Worm (Caenorhabditis elegans) whole organism, young adult: ENCODE measurements around the gene gbf-1.

Source experiments
- B0261.1 ChIP-seq: sonication (generic microtip); optimal IDR thresholded peaks from 2 replicates; lab custom pipeline; 2016; ENCODE audit warnings: mild to moderate bottlenecking, missing genetic modification characterization, moderate library complexity, missing compliant biosample characterization
- C17E4.6 ChIP-seq: fragments of 200-800 bp; sonication (Bioruptor generic); IDR thresholded peaks from 2 replicates; pipeline ENCODE4 v1.3.6; 2022; ENCODE audit warnings: missing genetic modification reagents, missing genetic modification characterization, missing compliant biosample characterization
- D2030.7 ChIP-seq: fragments of 200-800 bp; sonication (Bioruptor generic); IDR thresholded peaks from 2 replicates; pipeline ENCODE4 v1.3.6; 2022; ENCODE audit warnings: missing genetic modification reagents, missing genetic modification characterization, missing compliant biosample characterization
- F23B12.7 ChIP-seq: sonication (generic microtip); optimal IDR thresholded peaks from 2 replicates; lab custom pipeline; 2017; ENCODE audit warnings: missing genetic modification characterization, mild to moderate bottlenecking, missing compliant biosample characterization, antibody characterized with exemption, moderate library complexity; ENCODE audit not compliant: insufficient read depth
- F39B2.1 ChIP-seq: fragments of 200-800 bp; sonication (Bioruptor generic); IDR thresholded peaks from 2 replicates; pipeline ENCODE4 v1.3.6; 2022; ENCODE audit warnings: missing genetic modification reagents, missing genetic modification characterization, missing compliant biosample characterization
- K11D2.4 ChIP-seq: fragments of 200-800 bp; sonication (Bioruptor generic); IDR thresholded peaks from 2 replicates; pipeline ENCODE4 v1.3.6; 2022; ENCODE audit warnings: missing genetic modification reagents, missing genetic modification characterization, missing compliant biosample characterization
- T26A5.8 ChIP-seq: sonication (generic microtip); optimal IDR thresholded peaks from 2 replicates; lab custom pipeline; 2016; ENCODE audit warnings: missing genetic modification characterization, missing compliant biosample characterization
- Y56A3A.18 ChIP-seq: fragments of 200-800 bp; sonication (Bioruptor generic); IDR thresholded peaks from 2 replicates; pipeline ENCODE4 v1.3.6; 2022; ENCODE audit warnings: missing genetic modification reagents, missing genetic modification characterization, missing compliant biosample characterization
- Y79H2A.3 ChIP-seq: fragments of 200-800 bp; sonication (Bioruptor generic); conservative IDR thresholded peaks from 2 replicates; pipeline ENCODE4 v1.3.6; 2022; ENCODE audit warnings: missing genetic modification reagents, missing genetic modification characterization, missing compliant biosample characterization
- Y95B8A.8 ChIP-seq: fragments of 200-800 bp; sonication (Bioruptor generic); IDR thresholded peaks from 2 replicates; pipeline ENCODE4 v1.3.6; 2022; ENCODE audit warnings: missing genetic modification reagents, missing genetic modification characterization, missing compliant biosample characterization
- ama-1 ChIP-seq, 3 experiments: fragments of 150-350 bp in 1 of 3; sonication (generic microtip) in 2 of 3; optimal IDR thresholded peaks; 2 replicates each; lab custom pipeline; 2014 to 2018; ENCODE audit warnings: missing biosample characterization in 2 of 3, missing genetic modification characterization in 2 of 3, missing genetic modification reagents in 2 of 3
- aptf-2 ChIP-seq: fragments of 200-800 bp; sonication (Bioruptor generic); conservative IDR thresholded peaks from 2 replicates; pipeline ENCODE4 v1.3.6; 2022; ENCODE audit warnings: missing genetic modification reagents, missing genetic modification characterization, missing compliant biosample characterization
- aptf-3 ChIP-seq: fragments of 200-800 bp; sonication (Bioruptor generic); IDR thresholded peaks from 2 replicates; pipeline ENCODE4 v1.3.6; 2022; ENCODE audit warnings: missing genetic modification characterization, missing compliant biosample characterization
- bed-2 ChIP-seq: fragments of 200-800 bp; sonication (Bioruptor generic); IDR thresholded peaks from 2 replicates; pipeline ENCODE4 v1.3.6; 2022; ENCODE audit warnings: missing genetic modification reagents, missing genetic modification characterization, missing compliant biosample characterization
- ceh-40 ChIP-seq: fragments of 200-800 bp; sonication (Bioruptor generic); IDR thresholded peaks from 2 replicates; pipeline ENCODE4 v1.3.6; 2022; ENCODE audit warnings: missing genetic modification characterization, missing compliant biosample characterization
- ceh-91 ChIP-seq: fragments of 200-800 bp; sonication (Bioruptor generic); IDR thresholded peaks from 2 replicates; pipeline ENCODE4 v1.3.6; 2022; ENCODE audit warnings: missing genetic modification reagents, missing genetic modification characterization, missing compliant biosample characterization
- dox-1 ChIP-seq: fragments of 200-800 bp; sonication (Bioruptor generic); IDR thresholded peaks from 2 replicates; pipeline ENCODE4 v1.3.6; 2022; ENCODE audit warnings: missing genetic modification reagents, missing genetic modification characterization, missing compliant biosample characterization
- dpff-1 ChIP-seq: sonication (generic microtip); optimal IDR thresholded peaks from 2 replicates; lab custom pipeline; 2017; ENCODE audit warnings: mild to moderate bottlenecking, missing genetic modification characterization, missing compliant biosample characterization
- egrh-3 ChIP-seq: fragments of 200-800 bp; sonication (Bioruptor generic); IDR thresholded peaks from 2 replicates; pipeline ENCODE4 v1.3.6; 2022; ENCODE audit warnings: missing genetic modification reagents, missing genetic modification characterization, missing compliant biosample characterization
- fkh-3 ChIP-seq: sonication (generic microtip); optimal IDR thresholded peaks from 2 replicates; lab custom pipeline; 2016; ENCODE audit warnings: mild to moderate bottlenecking, missing genetic modification characterization, missing compliant biosample characterization
- gei-17 ChIP-seq: fragments of 200-800 bp; sonication (Bioruptor generic); optimal IDR thresholded peaks from 2 replicates; lab custom pipeline; 2018; ENCODE audit warnings: mild to moderate bottlenecking, missing genetic modification characterization, missing compliant biosample characterization
- hmg-1.2 ChIP-seq: fragments of 200-800 bp; sonication (Bioruptor generic); IDR thresholded peaks from 2 replicates; pipeline ENCODE4 v1.3.6; 2022; ENCODE audit warnings: missing genetic modification reagents, missing genetic modification characterization, missing compliant biosample characterization
- hsf-1 ChIP-seq: fragments of 200-800 bp; sonication (Bioruptor generic); IDR thresholded peaks from 2 replicates; pipeline ENCODE4 v1.3.6; 2022; ENCODE audit warnings: missing genetic modification reagents, missing genetic modification characterization, missing compliant biosample characterization
- lag-1 ChIP-seq: fragments of 200-800 bp; sonication (Bioruptor generic); IDR thresholded peaks from 2 replicates; pipeline ENCODE4 v1.3.6; 2022; ENCODE audit warnings: missing genetic modification reagents, missing genetic modification characterization, missing compliant biosample characterization
- let-607 ChIP-seq, 2 experiments: fragments of 200-800 bp in 1 of 2; sonication (Bioruptor generic) in 1 of 2; sonication (generic microtip) in 1 of 2; optimal IDR thresholded peaks; 2 replicates each; lab custom pipeline; 2016 to 2018; ENCODE audit warnings: mild to moderate bottlenecking in 2 of 2, missing compliant biosample characterization in 2 of 2, missing genetic modification characterization in 2 of 2, moderate library complexity in 2 of 2, missing genotype in 1 of 2
- lin-54 ChIP-seq: fragments of 200-800 bp; sonication (Bioruptor generic); optimal IDR thresholded peaks from 2 replicates; lab custom pipeline; 2018; ENCODE audit warnings: mild to moderate bottlenecking, missing genetic modification characterization, missing compliant biosample characterization
- lir-1 ChIP-seq: fragments of 200-800 bp; sonication (Bioruptor generic); conservative IDR thresholded peaks from 2 replicates; pipeline ENCODE4 v1.3.6; 2022; ENCODE audit warnings: missing genetic modification reagents, missing genetic modification characterization, missing compliant biosample characterization
- lsy-27 ChIP-seq: sonication (generic microtip); optimal IDR thresholded peaks from 2 replicates; lab custom pipeline; 2017; ENCODE audit warnings: missing genetic modification characterization, mild to moderate bottlenecking, missing compliant biosample characterization, antibody characterized with exemption, missing genotype, borderline replicate concordance; ENCODE audit not compliant: insufficient read depth
- madf-10 ChIP-seq: sonication (generic microtip); optimal IDR thresholded peaks from 2 replicates; lab custom pipeline; 2016; ENCODE audit warnings: mild to moderate bottlenecking, missing genetic modification characterization, missing compliant biosample characterization
- mxl-1 ChIP-seq: sonication (generic microtip); optimal IDR thresholded peaks from 2 replicates; lab custom pipeline; 2016; ENCODE audit warnings: missing genetic modification characterization, missing compliant biosample characterization
- nfya-1 ChIP-seq: sonication (generic microtip); optimal IDR thresholded peaks from 2 replicates; lab custom pipeline; 2017; ENCODE audit warnings: antibody characterized with exemption, missing compliant biosample characterization, missing genetic modification characterization, borderline replicate concordance; ENCODE audit not compliant: insufficient read depth
- nfya-2 ChIP-seq: fragments of 200-800 bp; sonication (Bioruptor generic); IDR thresholded peaks from 2 replicates; pipeline ENCODE4 v1.3.6; 2022; ENCODE audit warnings: missing genetic modification reagents, missing genetic modification characterization, missing compliant biosample characterization
- nhr-179 ChIP-seq: sonication (generic microtip); optimal IDR thresholded peaks from 2 replicates; lab custom pipeline; 2016; ENCODE audit warnings: mild to moderate bottlenecking, missing genetic modification characterization, missing compliant biosample characterization
- nhr-80 ChIP-seq: sonication (generic microtip); optimal IDR thresholded peaks from 2 replicates; lab custom pipeline; 2016; ENCODE audit warnings: missing genetic modification characterization, missing compliant biosample characterization
- sea-2 ChIP-seq: fragments of 200-800 bp; sonication (Bioruptor generic); IDR thresholded peaks from 2 replicates; pipeline ENCODE4 v1.3.6; 2022; ENCODE audit warnings: missing genetic modification characterization, missing compliant biosample characterization
- snpc-1.3 ChIP-seq: sonication (generic microtip); optimal IDR thresholded peaks from 2 replicates; lab custom pipeline; 2017; ENCODE audit warnings: missing genetic modification characterization, mild to moderate bottlenecking, missing compliant biosample characterization, antibody characterized with exemption, moderate library complexity, missing genotype, missing genetic modification reagents; ENCODE audit not compliant: insufficient read depth
- snpc-3.4 ChIP-seq: sonication (generic microtip); optimal IDR thresholded peaks from 2 replicates; lab custom pipeline; 2017; ENCODE audit warnings: missing genetic modification characterization, mild to moderate bottlenecking, missing compliant biosample characterization, antibody characterized with exemption, moderate library complexity, missing genotype, missing genetic modification reagents
- snpc-4 ChIP-seq, 5 experiments: fragments of 150-350 bp in 1 of 5; sonication (generic microtip) in 4 of 5; optimal IDR thresholded peaks; 2 replicates each; lab custom pipeline; 2014 to 2018; ENCODE audit warnings: missing genetic modification characterization in 5 of 5, missing biosample characterization in 3 of 5, antibody characterized with exemption in 2 of 5, mild to moderate bottlenecking in 2 of 5, missing compliant biosample characterization in 2 of 5, missing genotype in 2 of 5, moderate library complexity in 2 of 5, missing genetic modification reagents in 1 of 5
- unc-62 ChIP-seq: fragments of 150-350 bp; optimal IDR thresholded peaks from 2 replicates; lab custom pipeline; 2014; ENCODE audit warnings: missing biosample characterization, missing genetic modification reagents, missing genetic modification characterization
- xnd-1 ChIP-seq: sonication (generic microtip); optimal IDR thresholded peaks from 2 replicates; lab custom pipeline; 2016; ENCODE audit warnings: missing genotype, missing genetic modification reagents, missing genetic modification characterization, missing compliant biosample characterization
- zfh-2 ChIP-seq: fragments of 200-800 bp; sonication (Bioruptor generic); conservative IDR thresholded peaks from 2 replicates; pipeline ENCODE4 v1.3.6; 2022; ENCODE audit warnings: missing genetic modification reagents, missing genetic modification characterization, missing compliant biosample characterization
- zim-3 ChIP-seq: sonication (generic microtip); optimal IDR thresholded peaks from 2 replicates; lab custom pipeline; 2017; ENCODE audit warnings: mild to moderate bottlenecking, missing genetic modification characterization, moderate library complexity, missing compliant biosample characterization
- ztf-22 ChIP-seq: fragments of 200-800 bp; sonication (Bioruptor generic); optimal IDR thresholded peaks from 2 replicates; lab custom pipeline; 2018; ENCODE audit warnings: mild to moderate bottlenecking, missing genetic modification characterization, moderate library complexity, missing compliant biosample characterization

Gene gbf-1

DNA sequence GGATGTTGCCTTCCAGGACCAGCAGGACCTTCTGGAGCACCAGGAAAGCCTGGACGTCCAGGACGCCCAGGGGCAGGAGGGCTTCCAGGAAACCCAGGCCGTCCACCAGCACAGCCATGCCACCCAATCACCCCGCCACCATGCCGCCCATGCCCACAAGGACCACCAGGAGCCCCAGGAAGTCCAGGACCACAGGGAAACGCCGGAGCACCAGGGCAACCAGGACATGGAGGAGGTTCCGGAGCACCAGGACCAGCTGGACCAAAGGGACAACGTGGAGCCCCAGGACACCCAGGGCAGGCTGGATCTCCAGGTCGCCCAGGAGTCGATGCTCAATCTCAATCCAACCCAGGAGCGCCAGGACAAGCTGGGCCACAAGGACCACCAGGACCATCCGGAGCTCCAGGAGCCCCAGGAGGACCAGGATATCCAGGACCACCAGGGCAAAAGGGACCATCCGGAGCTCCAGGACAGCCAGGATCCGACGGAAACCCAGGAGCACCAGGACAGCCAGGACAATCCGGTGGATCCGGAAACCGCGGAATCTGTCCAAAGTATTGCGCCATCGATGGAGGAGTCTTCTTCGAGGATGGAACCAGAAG, 69.0 kb downstream of the gbf-1 start:
- TF ChIP-seq madf-10 = no peak
- TF ChIP-seq unc-62 (GFP tag; lab: Kevin White, UChicago) = no peak
- TF ChIP-seq zim-3 (tag; lab: Kevin White, UChicago) = no peak
- no peak for TF ChIP-seq nhr-80 (tag; lab: Kevin White, UChicago)
- TF ChIP-seq nfya-1 (tag; lab: Kevin White, UChicago) = no peak
- TF ChIP-seq fkh-3 (tag; lab: Kevin White, UChicago) = no peak
- no peak for TF ChIP-seq Y56A3A.18 (GFP tag; lab: Robert Waterston, UW)
- no peak for TF ChIP-seq K11D2.4
- TF ChIP-seq C17E4.6 (GFP tag; lab: Robert Waterston, UW) = no peak
- no peak for TF ChIP-seq gei-17 (GFP tag; lab: Kevin White, UChicago)
- no peak for TF ChIP-seq snpc-3.4
- no peak for TF ChIP-seq F39B2.1 (GFP tag; lab: Robert Waterston, UW)
- no peak for TF ChIP-seq lag-1 (GFP tag; lab: Robert Waterston, UW)
- no peak for TF ChIP-seq nfya-2 (GFP tag; lab: Robert Waterston, UW)
- no peak for TF ChIP-seq Y95B8A.8 (GFP tag; lab: Robert Waterston, UW)
- TF ChIP-seq ama-1 (optimal IDR thresholded peaks at IDR 0.05; lab: Kevin White, UChicago) = no peak
- TF ChIP-seq ama-1 (GFP tag; optimal IDR thresholded peaks at IDR 0.05; lab: Kevin White, UChicago) = no peak
- TF ChIP-seq zfh-2 = peak; percentile 91
- TF ChIP-seq egrh-3 (GFP tag; lab: Robert Waterston, UW) = peak; percentile 92
- no peak for TF ChIP-seq B0261.1
- no peak for TF ChIP-seq aptf-2 (GFP tag; lab: Robert Waterston, UW)
- no peak for TF ChIP-seq ztf-22
- no peak for TF ChIP-seq let-607 (tag; optimal IDR thresholded peaks at IDR 0.05; lab: Kevin White, UChicago)
- no peak for TF ChIP-seq lin-54 (GFP tag; lab: Kevin White, UChicago)
- no peak for TF ChIP-seq lsy-27
- no peak for TF ChIP-seq nhr-179 (tag; lab: Kevin White, UChicago)
- no peak for TF ChIP-seq lir-1 (GFP tag; lab: Robert Waterston, UW)
- TF ChIP-seq snpc-1.3 = no peak
- TF ChIP-seq Y79H2A.3 (GFP tag; lab: Robert Waterston, UW) = no peak
- TF ChIP-seq dox-1 (GFP tag; lab: Robert Waterston, UW) = 0 out of 2 replicates have a peak, but pooled peaks have one; percentile 8
- no peak for TF ChIP-seq D2030.7 (GFP tag; lab: Robert Waterston, UW)
- TF ChIP-seq F23B12.7 (tag; lab: Kevin White, UChicago) = no peak
- TF ChIP-seq xnd-1 (tag; lab: Kevin White, UChicago) = no peak
- no peak for TF ChIP-seq snpc-4 (GFP tag; optimal IDR thresholded peaks at IDR 0.05; lab: Kevin White, UChicago)
- TF ChIP-seq snpc-4 (tag; optimal IDR thresholded peaks at IDR 0.05; lab: Kevin White, UChicago) = no peak
- no peak for TF ChIP-seq ceh-40
- no peak for TF ChIP-seq dpff-1 (tag; lab: Kevin White, UChicago)
- TF ChIP-seq bed-2 (GFP tag; lab: Robert Waterston, UW) = no peak
- no peak for TF ChIP-seq T26A5.8
- no peak for TF ChIP-seq ceh-91 (GFP tag; lab: Robert Waterston, UW)
- 0 out of 2 replicates have a peak, but pooled peaks have one; percentile 4 for TF ChIP-seq hmg-1.2 (GFP tag; lab: Robert Waterston, UW)
- no peak for TF ChIP-seq sea-2 (GFP tag; lab: Robert Waterston, UW)
- 0 out of 2 replicates have a peak, but pooled peaks have one; percentile 28 for TF ChIP-seq aptf-3 (GFP tag; lab: Robert Waterston, UW)
- TF ChIP-seq mxl-1 (tag; lab: Kevin White, UChicago) = no peak
- TF ChIP-seq hsf-1 (GFP tag; lab: Robert Waterston, UW) = no peak
- TF ChIP-seq, all 124 proteins: peak for 5
